Fruit fly (Drosophila melanogaster) whole organism, wandering third instar larva: ENCODE data around the gene Kots.

Source experiments
- Abd-B ChIP-seq: fragments of >200 bp; optimal IDR thresholded peaks from 2 replicates; lab custom pipeline; 2017; ENCODE audit warnings: missing biosample characterization, missing genetic modification characterization
- CG32264 ChIP-seq: fragments of 200-800 bp; sonication (Bioruptor generic); optimal IDR thresholded peaks from 2 replicates; lab custom pipeline; 2016; ENCODE audit warnings: missing biosample characterization, missing genetic modification characterization
- CG9705 ChIP-seq: fragments of 200-800 bp; sonication (Bioruptor generic); optimal IDR thresholded peaks from 2 replicates; lab custom pipeline; 2018; ENCODE audit warnings: missing biosample characterization, mild to moderate bottlenecking, missing genetic modification characterization
- CrebA ChIP-seq: fragments of 200-800 bp; sonication (Bioruptor generic); optimal IDR thresholded peaks from 2 replicates; lab custom pipeline; 2016; ENCODE audit warnings: missing biosample characterization, mild to moderate bottlenecking, missing genetic modification characterization, borderline replicate concordance
- Dfd ChIP-seq: fragments of >200 bp; optimal IDR thresholded peaks from 2 replicates; lab custom pipeline; 2017; ENCODE audit warnings: missing biosample characterization, missing genetic modification characterization
- Dif ChIP-seq: fragments of 200-275, 200-300 bp; sonication (Bioruptor generic); optimal IDR thresholded peaks from 2 replicates; lab custom pipeline; 2018; ENCODE audit warnings: missing biosample characterization, missing genetic modification characterization; ENCODE audit not compliant: partially characterized antibody
- GATAd ChIP-seq: sonication (Bioruptor generic); optimal IDR thresholded peaks from 2 replicates; lab custom pipeline; 2016; ENCODE audit warnings: missing biosample characterization, missing genetic modification characterization
- HLH106 ChIP-seq: fragments of 200-800 bp; optimal IDR thresholded peaks from 3 replicates; lab custom pipeline; 2019; ENCODE audit warnings: missing biosample characterization, mild to moderate bottlenecking, missing genetic modification characterization, moderate library complexity
- Hnf4 ChIP-seq: fragments of 200-800 bp; sonication (Bioruptor generic); optimal IDR thresholded peaks from 2 replicates; lab custom pipeline; 2016; ENCODE audit warnings: missing biosample characterization, mild to moderate bottlenecking, missing genetic modification characterization
- Hr78 ChIP-seq: fragments of >200 bp; optimal IDR thresholded peaks from 2 replicates; lab custom pipeline; 2017; ENCODE audit warnings: missing biosample characterization, missing genetic modification characterization
- Hr83 ChIP-seq: fragments of 200-300 bp; sonication (Bioruptor generic); optimal IDR thresholded peaks from 2 replicates; lab custom pipeline; 2016; ENCODE audit warnings: missing biosample characterization, mild to moderate bottlenecking, missing genetic modification characterization, moderate library complexity; ENCODE audit not compliant: poor library complexity, severe bottlenecking
- Jra ChIP-seq: sonication (Bioruptor generic); optimal IDR thresholded peaks from 2 replicates; lab custom pipeline; 2016; ENCODE audit warnings: missing biosample characterization, missing genetic modification characterization
- Mio ChIP-seq: sonication (Bioruptor generic); optimal IDR thresholded peaks from 2 replicates; lab custom pipeline; 2016; ENCODE audit warnings: missing biosample characterization, missing genetic modification characterization
- Myc ChIP-seq: fragments of >200 bp; optimal IDR thresholded peaks from 2 replicates; lab custom pipeline; 2017
- N ChIP-seq: fragments of >200 bp; optimal IDR thresholded peaks from 2 replicates; lab custom pipeline; 2018; ENCODE audit warnings: missing biosample characterization, missing external identifiers, missing genetic modification characterization
- OdsH ChIP-seq: fragments of 200-800 bp; sonication (Bioruptor generic); optimal IDR thresholded peaks from 2 replicates; lab custom pipeline; 2016; ENCODE audit warnings: missing biosample characterization, mild to moderate bottlenecking, missing genetic modification characterization
- Rel ChIP-seq, 2 experiments: fragments of 200-800 bp; sonication (Bioruptor generic) in 1 of 2; optimal IDR thresholded peaks; 2 replicates in 1 of 2; 3 replicates in 1 of 2; lab custom pipeline; 2016 to 2019; ENCODE audit warnings: mild to moderate bottlenecking in 2 of 2, missing biosample characterization in 2 of 2, missing genetic modification characterization in 2 of 2, moderate library complexity in 1 of 2
- Sp1 ChIP-seq: fragments of 200-800 bp; sonication (Bioruptor generic); optimal IDR thresholded peaks from 3 replicates; lab custom pipeline; 2019; ENCODE audit warnings: missing biosample characterization, mild to moderate bottlenecking, missing genetic modification characterization, moderate library complexity
- Vsx2 ChIP-seq: fragments of 200-300, 225-300 bp; sonication (Bioruptor generic); optimal IDR thresholded peaks from 2 replicates; lab custom pipeline; 2018; ENCODE audit warnings: missing biosample characterization, missing genetic modification characterization; ENCODE audit not compliant: partially characterized antibody
- br ChIP-seq: fragments of 200-800 bp; sonication (Bioruptor generic); optimal IDR thresholded peaks from 2 replicates; lab custom pipeline; 2016; ENCODE audit warnings: missing biosample characterization, missing genetic modification characterization
- brk ChIP-seq: fragments of 200-800 bp; sonication (Bioruptor generic); optimal IDR thresholded peaks from 2 replicates; lab custom pipeline; 2016; ENCODE audit warnings: missing biosample characterization, mild to moderate bottlenecking, missing genetic modification characterization
- dl ChIP-seq, 2 experiments: fragments of 175-275, 200-275 bp in 1 of 2; fragments of 200-275 bp in 1 of 2; sonication (Bioruptor generic); optimal IDR thresholded peaks; lab custom pipeline; 2018; ENCODE audit warnings: mild to moderate bottlenecking in 2 of 2, missing biosample characterization in 2 of 2, missing genetic modification characterization in 2 of 2, moderate library complexity in 2 of 2; ENCODE audit not compliant: partially characterized antibody in 2 of 2, insufficient read depth in 1 of 2
- dmrt93B ChIP-seq: fragments of 200-800 bp; sonication (Bioruptor generic); optimal IDR thresholded peaks from 2 replicates; lab custom pipeline; 2018; ENCODE audit warnings: missing biosample characterization, mild to moderate bottlenecking, missing genetic modification characterization
- dsf ChIP-seq: sonication (Bioruptor generic); optimal IDR thresholded peaks from 2 replicates; lab custom pipeline; 2016; ENCODE audit warnings: missing biosample characterization, missing genetic modification characterization, borderline replicate concordance
- ey ChIP-seq: fragments of 200-800 bp; sonication (Bioruptor generic); optimal IDR thresholded peaks from 2 replicates; lab custom pipeline; 2016; ENCODE audit warnings: missing biosample characterization, missing genetic modification characterization
- foxo ChIP-seq, 2 experiments: fragments of 200-800 bp; sonication (Bioruptor generic); optimal IDR thresholded peaks; 2 replicates in 1 of 2; 3 replicates in 1 of 2; lab custom pipeline; 2016 to 2017; ENCODE audit warnings: missing biosample characterization in 2 of 2, missing genetic modification characterization in 2 of 2
- fru ChIP-seq: fragments of 200-800 bp; sonication (Bioruptor generic); optimal IDR thresholded peaks from 3 replicates; lab custom pipeline; 2016; ENCODE audit warnings: missing biosample characterization, mild to moderate bottlenecking, missing genetic modification characterization
- h ChIP-seq: fragments of 200-800 bp; sonication (Bioruptor generic); optimal IDR thresholded peaks from 3 replicates; lab custom pipeline; 2016; ENCODE audit warnings: missing biosample characterization, mild to moderate bottlenecking, missing genetic modification characterization
- jim ChIP-seq: fragments of 175-275, 200-325 bp; sonication (Bioruptor generic); optimal IDR thresholded peaks from 2 replicates; lab custom pipeline; 2016; ENCODE audit warnings: missing biosample characterization, mild to moderate bottlenecking, missing genetic modification characterization
- lola ChIP-seq: fragments of >200 bp; optimal IDR thresholded peaks from 2 replicates; lab custom pipeline; 2017; ENCODE audit warnings: missing biosample characterization, missing genetic modification characterization
- pan ChIP-seq: fragments of >200 bp; optimal IDR thresholded peaks from 2 replicates; lab custom pipeline; 2017
- psq ChIP-seq: fragments of 200-800 bp; sonication (Bioruptor generic); optimal IDR thresholded peaks from 3 replicates; lab custom pipeline; 2017; ENCODE audit warnings: missing biosample characterization, mild to moderate bottlenecking, missing genetic modification characterization, moderate library complexity
- rgr ChIP-seq: fragments of 200-800 bp; sonication (Bioruptor generic); optimal IDR thresholded peaks from 3 replicates; lab custom pipeline; 2016; ENCODE audit warnings: missing biosample characterization, mild to moderate bottlenecking, missing genetic modification characterization
- sage ChIP-seq: fragments of 200-800 bp; sonication (Bioruptor generic); optimal IDR thresholded peaks from 2 replicates; lab custom pipeline; 2016; ENCODE audit warnings: missing biosample characterization, mild to moderate bottlenecking, missing genetic modification characterization
- sv ChIP-seq: fragments of 200-800 bp; sonication (Bioruptor generic); optimal IDR thresholded peaks from 3 replicates; lab custom pipeline; 2016; ENCODE audit warnings: missing biosample characterization, missing genetic modification characterization
- tai ChIP-seq: sonication (Bioruptor generic); optimal IDR thresholded peaks from 2 replicates; lab custom pipeline; 2016; ENCODE audit warnings: missing biosample characterization, missing genetic modification characterization
- usp ChIP-seq: fragments of >200 bp; optimal IDR thresholded peaks from 2 replicates; lab custom pipeline; 2017; ENCODE audit warnings: missing biosample characterization, missing genetic modification characterization
- woc ChIP-seq: sonication (Bioruptor generic); optimal IDR thresholded peaks from 2 replicates; lab custom pipeline; 2016; ENCODE audit warnings: missing biosample characterization, mild to moderate bottlenecking, missing genetic modification characterization

The Kots gene

dm6 chr3R:13946117-13946516 lies 17.9 kb downstream of the Kots start:
- TF ChIP-seq psq (GFP tag; lab: Kevin White, UChicago): no peak
- no peak for TF ChIP-seq Hr83 (GFP tag; lab: Kevin White, UChicago)

- no peak for TF ChIP-seq sv (GFP tag; lab: Kevin White, UChicago)
- no peak for TF ChIP-seq ey (GFP tag; lab: Kevin White, UChicago)
- TF ChIP-seq psq (GFP tag; lab: Kevin White, UChicago): no peak
- TF ChIP-seq foxo (GFP tag; optimal IDR thresholded peaks at IDR 0.05; lab: Kevin White, UChicago): no peak
- no peak for TF ChIP-seq CG32264 (GFP tag; lab: Kevin White, UChicago)
- no peak for TF ChIP-seq fru
Measured at dm6 chr3R:13945712-13946111, 18.3 kb downstream of the Kots start, which contains the start of gene Art6. Gene Art6, minus strand, starts transcription at chr3R:13945812.

- TF ChIP-seq tai (no peak), foxo (GFP tag; optimal IDR thresholded peaks at IDR 0.05; lab: Kevin White, UChicago) (no peak), fru (no peak), GATAd (no peak), pan (no peak), dl (GFP tag; optimal IDR thresholded peaks at IDR 0.05; lab: Kevin White, UChicago; ENCODE audit: insufficient read depth in 1 of 2, partially characterized antibody in 2 of 2) (no peak), br (GFP tag; lab: Kevin White, UChicago) (no peak), brk (no peak), rgr (GFP tag; lab: Kevin White, UChicago) (no peak), Hr83 (GFP tag; lab: Kevin White, UChicago) (no peak), Sp1 (no peak), Jra (GFP tag; lab: Kevin White, UChicago) (no peak), CrebA (no peak), OdsH (no peak), sv (GFP tag; lab: Kevin White, UChicago) (no peak), CG9705 (GFP tag; lab: Kevin White, UChicago) (no peak), Hr78 (GFP tag; lab: Kevin White, UChicago) (no peak), Rel (GFP tag; optimal IDR thresholded peaks at IDR 0.05; lab: Kevin White, UChicago) (no peak), Rel (tag; optimal IDR thresholded peaks at IDR 0.05; lab: Kevin White, UChicago) (no peak)
Measured at dm6 chr3R:13943360-13943759, 20.6 kb downstream of the Kots start, which contains the start of gene Art9. Gene Art9, minus strand, starts transcription at chr3R:13943460.

- TF ChIP-seq psq (GFP tag; lab: Kevin White, UChicago): peak; percentile 28
- peak; percentile 17 for TF ChIP-seq brk
- TF ChIP-seq dl (GFP tag; optimal IDR thresholded peaks at IDR 0.05; lab: Kevin White, UChicago; ENCODE audit: insufficient read depth in 1 of 2, partially characterized antibody in 2 of 2): no peak
- TF ChIP-seq Dif (GFP tag; lab: Kevin White, UChicago): no peak
- TF ChIP-seq tai: peak; percentile 6
- no peak for TF ChIP-seq Hr78 (GFP tag; lab: Kevin White, UChicago)
- peak; percentile 52 for TF ChIP-seq rgr (GFP tag; lab: Kevin White, UChicago)
- TF ChIP-seq foxo (GFP tag; optimal IDR thresholded peaks at IDR 0.05; lab: Kevin White, UChicago): peak in 1 of 2 experiments; percentile 70
- TF ChIP-seq CrebA: no peak
- no peak for TF ChIP-seq Mio (GFP tag; lab: Kevin White, UChicago)
- peak; percentile 20 for TF ChIP-seq br (GFP tag; lab: Kevin White, UChicago)
- TF ChIP-seq N (GFP tag; lab: Kevin White, UChicago): no peak
- TF ChIP-seq dsf (GFP tag; lab: Kevin White, UChicago): no peak
- TF ChIP-seq jim (GFP tag; lab: Kevin White, UChicago): no peak
- no peak for TF ChIP-seq Hnf4
- TF ChIP-seq woc (GFP tag; lab: Kevin White, UChicago): peak; percentile 29
- TF ChIP-seq sage (GFP tag; lab: Kevin White, UChicago): peak; percentile 4
- TF ChIP-seq OdsH: peak; percentile 59
- no peak for TF ChIP-seq Vsx2
- no peak for TF ChIP-seq Hr83 (GFP tag; lab: Kevin White, UChicago)
- TF ChIP-seq Sp1: peak; percentile 64
- TF ChIP-seq Dfd (GFP tag; lab: Kevin White, UChicago): no peak
- TF ChIP-seq h: peak; percentile 65
- TF ChIP-seq sv (GFP tag; lab: Kevin White, UChicago): no peak
- no peak for TF ChIP-seq Myc
- TF ChIP-seq usp (GFP tag; lab: Kevin White, UChicago): no peak
- TF ChIP-seq Jra (GFP tag; lab: Kevin White, UChicago): no peak
- TF ChIP-seq ey (GFP tag; lab: Kevin White, UChicago): peak; percentile 45
- no peak for TF ChIP-seq Abd-B
- peak; percentile 65 for TF ChIP-seq HLH106 (tag; lab: Kevin White, UChicago)
- TF ChIP-seq dmrt93B (GFP tag; lab: Kevin White, UChicago): peak; percentile 50
- no peak for TF ChIP-seq lola (GFP tag; lab: Kevin White, UChicago)
- TF ChIP-seq fru: peak; percentile 63
- TF ChIP-seq pan: no peak
- TF ChIP-seq Rel (GFP tag; optimal IDR thresholded peaks at IDR 0.05; lab: Kevin White, UChicago): no peak
- no peak for TF ChIP-seq Rel (tag; optimal IDR thresholded peaks at IDR 0.05; lab: Kevin White, UChicago)
- TF ChIP-seq CG9705 (GFP tag; lab: Kevin White, UChicago): peak; percentile 22
- no peak for TF ChIP-seq GATAd
- TF ChIP-seq CG32264 (GFP tag; lab: Kevin White, UChicago): no peak
Measured at dm6 chr3R:13941390-13941789, 22.6 kb downstream of the Kots start.
